Fruit fly (Drosophila melanogaster) whole organism, embryonic: ENCODE data around the gene dod.
A peak's percentile ranks its signal among the peaks of the same experiment; 100 is the strongest.

Source experiments
- ATbp ChIP-seq: fragments of 200-800 bp; sonication (Bioruptor generic); optimal IDR thresholded peaks from 2 replicates; lab custom pipeline; 2017; ENCODE audit warnings: missing biosample characterization, mild to moderate bottlenecking, missing genetic modification characterization, missing genetic modification reagents
- Adf1 ChIP-seq: fragments of 200-800 bp; sonication (Bioruptor generic); IDR thresholded peaks from 2 replicates; pipeline ENCODE4 v1.3.6; 2022; ENCODE audit warnings: missing biosample characterization, missing genetic modification characterization
- C15 ChIP-seq: fragments of 200-800 bp; sonication (Bioruptor generic); IDR thresholded peaks from 3 replicates; pipeline ENCODE4 v1.3.6; 2022; ENCODE audit warnings: missing biosample characterization, missing genetic modification characterization
- CG1024 ChIP-seq: fragments of 200-800 bp; sonication (Bioruptor generic); IDR thresholded peaks from 2 replicates; pipeline ENCODE4 v1.3.6; 2022; ENCODE audit warnings: missing biosample characterization, missing genetic modification characterization
- CG10366 ChIP-seq: fragments of 200-800 bp; sonication (Bioruptor generic); IDR thresholded peaks from 2 replicates; pipeline ENCODE4 v1.3.6; 2022; ENCODE audit warnings: missing biosample characterization, missing genetic modification characterization
- CG10654 ChIP-seq: fragments of 200-800 bp; sonication (Bioruptor generic); optimal IDR thresholded peaks from 2 replicates; lab custom pipeline; 2016; ENCODE audit warnings: missing biosample characterization, missing genetic modification characterization
- CG10979 ChIP-seq: fragments of 200-800 bp; sonication (Bioruptor generic); optimal IDR thresholded peaks from 2 replicates; lab custom pipeline; 2018; ENCODE audit warnings: missing biosample characterization, mild to moderate bottlenecking, missing genetic modification characterization, moderate library complexity
- CG14965 ChIP-seq: fragments of 200-800 bp; sonication (Bioruptor generic); optimal IDR thresholded peaks from 2 replicates; lab custom pipeline; 2016; ENCODE audit warnings: missing biosample characterization, missing genetic modification characterization, borderline replicate concordance
- CG15269 ChIP-seq: fragments of 200-800 bp; sonication (Bioruptor generic); optimal IDR thresholded peaks from 2 replicates; lab custom pipeline; 2018; ENCODE audit warnings: missing biosample characterization, mild to moderate bottlenecking, missing genetic modification characterization, moderate library complexity
- CG15514 ChIP-seq: fragments of 200-800 bp; sonication (Bioruptor generic); optimal IDR thresholded peaks from 3 replicates; lab custom pipeline; 2017; ENCODE audit warnings: missing biosample characterization, missing genetic modification characterization, mild to moderate bottlenecking, moderate library complexity, missing genetic modification reagents
- CG15601 ChIP-seq: fragments of 200-800 bp; sonication (Bioruptor generic); optimal IDR thresholded peaks from 3 replicates; lab custom pipeline; 2019; ENCODE audit warnings: missing biosample characterization, mild to moderate bottlenecking, missing genetic modification characterization, moderate library complexity
- CG15696 ChIP-seq: fragments of 200-800 bp; sonication (Bioruptor generic); optimal IDR thresholded peaks from 2 replicates; lab custom pipeline; 2019; ENCODE audit warnings: missing biosample characterization, mild to moderate bottlenecking, missing genetic modification characterization, moderate library complexity
- CG16813 ChIP-seq: fragments of 200-800 bp; sonication (Bioruptor generic); IDR thresholded peaks from 3 replicates; pipeline ENCODE4 v1.3.6; 2022; ENCODE audit warnings: missing biosample characterization, missing genetic modification characterization; ENCODE audit not compliant: partially characterized antibody
- CG17359 ChIP-seq: fragments of 200-800 bp; sonication (Bioruptor generic); optimal IDR thresholded peaks from 3 replicates; lab custom pipeline; 2018; ENCODE audit warnings: missing biosample characterization, mild to moderate bottlenecking, missing genetic modification characterization, moderate library complexity
- CG17361 ChIP-seq: fragments of 200-800 bp; sonication (Bioruptor generic); IDR thresholded peaks from 3 replicates; pipeline ENCODE4 v1.3.6; 2022; ENCODE audit warnings: missing biosample characterization, missing genetic modification characterization
- CG18011 ChIP-seq: fragments of 200-800 bp; sonication (Bioruptor generic); optimal IDR thresholded peaks from 2 replicates; lab custom pipeline; 2017; ENCODE audit warnings: missing biosample characterization, missing genetic modification characterization, mild to moderate bottlenecking, moderate library complexity, missing genotype
- CG2120 ChIP-seq: fragments of 200-800 bp; sonication (Bioruptor generic); optimal IDR thresholded peaks from 3 replicates; lab custom pipeline; 2016; ENCODE audit warnings: missing biosample characterization, missing genetic modification characterization
- CG2129 ChIP-seq: fragments of 200-800 bp; sonication (Bioruptor generic); IDR thresholded peaks from 2 replicates; pipeline ENCODE4 v1.3.6; 2022; ENCODE audit warnings: missing biosample characterization, missing genetic modification characterization; ENCODE audit not compliant: partially characterized antibody
- CG3065 ChIP-seq: fragments of 200-800 bp; sonication (Bioruptor generic); optimal IDR thresholded peaks from 2 replicates; lab custom pipeline; 2016; ENCODE audit warnings: missing biosample characterization, missing genetic modification characterization
- CG3726 ChIP-seq: fragments of 200-800 bp; sonication (Bioruptor generic); IDR thresholded peaks from 3 replicates; pipeline ENCODE4, ENCODE4 v1.3.6; 2022; ENCODE audit warnings: missing biosample characterization, missing genetic modification characterization
- CG3847 ChIP-seq: fragments of 200-800 bp; sonication (Bioruptor generic); IDR thresholded peaks from 2 replicates; pipeline ENCODE4 v1.3.6; 2022; ENCODE audit warnings: missing biosample characterization, missing genetic modification characterization
- CG7786 ChIP-seq: fragments of 200-800 bp; sonication (Bioruptor generic); optimal IDR thresholded peaks from 2 replicates; lab custom pipeline; 2016; ENCODE audit warnings: missing biosample characterization, missing genetic modification characterization
- CG8388 ChIP-seq: fragments of 200-800 bp; sonication (Bioruptor generic); optimal IDR thresholded peaks from 2 replicates; lab custom pipeline; 2019; ENCODE audit warnings: missing biosample characterization, mild to moderate bottlenecking, missing genetic modification characterization, moderate library complexity
- D19B ChIP-seq: fragments of 200-800 bp; sonication (Bioruptor generic); optimal IDR thresholded peaks from 2 replicates; lab custom pipeline; 2017; ENCODE audit warnings: missing biosample characterization, mild to moderate bottlenecking, missing genetic modification characterization
- Dek ChIP-seq: fragments of 200-800 bp; sonication (Bioruptor generic); optimal IDR thresholded peaks from 3 replicates; lab custom pipeline; 2019; ENCODE audit warnings: missing biosample characterization, mild to moderate bottlenecking, missing genetic modification characterization, moderate library complexity
- Dref ChIP-seq: fragments of 200-800 bp; sonication (Bioruptor generic); IDR thresholded peaks from 2 replicates; pipeline ENCODE4 v1.3.6; 2022; ENCODE audit warnings: missing biosample characterization, missing genetic modification characterization
- Drgx ChIP-seq: fragments of 200-800 bp; sonication (Bioruptor generic); IDR thresholded peaks from 2 replicates; pipeline ENCODE4 v1.3.6; 2022; ENCODE audit warnings: missing biosample characterization, missing genetic modification characterization
- E2f1 ChIP-seq: fragments of 200-800 bp; sonication (Bioruptor generic); IDR thresholded peaks from 2 replicates; pipeline ENCODE4 v1.3.6; 2022; ENCODE audit warnings: missing biosample characterization, missing genetic modification characterization
- Eip74EF ChIP-seq, 2 experiments: fragments of 200-800 bp in 1 of 2; fragments of >200 bp in 1 of 2; sonication (Bioruptor generic) in 1 of 2; optimal IDR thresholded peaks; 2 replicates each; lab custom pipeline; 2017 to 2019; ENCODE audit warnings: missing biosample characterization in 2 of 2, missing genetic modification characterization in 2 of 2, mild to moderate bottlenecking in 1 of 2, moderate library complexity in 1 of 2
- Hand ChIP-seq: fragments of 200-800 bp; sonication (Bioruptor generic); optimal IDR thresholded peaks from 2 replicates; lab custom pipeline; 2017; ENCODE audit warnings: mild to moderate bottlenecking, missing biosample characterization, missing genetic modification reagents, missing genetic modification characterization
- HmgD ChIP-seq: fragments of 200-800 bp; sonication (Bioruptor generic); optimal IDR thresholded peaks from 3 replicates; lab custom pipeline; 2016; ENCODE audit warnings: missing biosample characterization, missing genetic modification characterization
- Ptx1 ChIP-seq: fragments of 200-800 bp; sonication (Bioruptor generic); IDR thresholded peaks from 2 replicates; pipeline ENCODE4 v1.3.6; 2022; ENCODE audit warnings: missing biosample characterization, missing genetic modification characterization
- ash1 ChIP-seq: fragments of 200-800 bp; sonication (Bioruptor generic); optimal IDR thresholded peaks from 2 replicates; lab custom pipeline; 2018; ENCODE audit warnings: missing biosample characterization, mild to moderate bottlenecking, missing genetic modification characterization
- bcd ChIP-seq: fragments of 200-800 bp; sonication (Bioruptor generic); optimal IDR thresholded peaks from 2 replicates; lab custom pipeline; 2017; ENCODE audit warnings: missing biosample characterization, mild to moderate bottlenecking, missing genetic modification characterization
- cg ChIP-seq: fragments of 200-800 bp; sonication (Bioruptor generic); optimal IDR thresholded peaks from 3 replicates; lab custom pipeline; 2019; ENCODE audit warnings: missing biosample characterization, mild to moderate bottlenecking, missing genetic modification characterization, moderate library complexity
- esg ChIP-seq: fragments of 200-800 bp; sonication (Bioruptor generic); conservative IDR thresholded peaks from 2 replicates; pipeline ENCODE4 v1.3.6; 2022; ENCODE audit warnings: missing biosample characterization, missing genetic modification characterization
- fd3F ChIP-seq: fragments of 200-800 bp; sonication (Bioruptor generic); optimal IDR thresholded peaks from 2 replicates; lab custom pipeline; 2018; ENCODE audit warnings: missing biosample characterization, mild to moderate bottlenecking, missing genetic modification characterization, moderate library complexity
- gcm2 ChIP-seq: fragments of 200-800 bp; sonication (Bioruptor generic); optimal IDR thresholded peaks from 2 replicates; lab custom pipeline; 2016; ENCODE audit warnings: missing biosample characterization, missing genetic modification characterization
- gfzf ChIP-seq: fragments of 200-800 bp; sonication (Bioruptor generic); optimal IDR thresholded peaks from 2 replicates; lab custom pipeline; 2016; ENCODE audit warnings: missing biosample characterization, mild to moderate bottlenecking, missing genetic modification characterization, moderate library complexity
- her ChIP-seq: fragments of 200-800 bp; sonication (Bioruptor generic); optimal IDR thresholded peaks from 2 replicates; lab custom pipeline; 2016; ENCODE audit warnings: missing biosample characterization, missing genetic modification characterization
- lbe ChIP-seq: fragments of 200-800 bp; sonication (Bioruptor generic); optimal IDR thresholded peaks from 2 replicates; lab custom pipeline; 2016; ENCODE audit warnings: missing biosample characterization, mild to moderate bottlenecking, missing genetic modification characterization
- nau ChIP-seq: fragments of 200-800 bp; sonication (Bioruptor generic); optimal IDR thresholded peaks from 3 replicates; lab custom pipeline; 2017; ENCODE audit warnings: missing biosample characterization, mild to moderate bottlenecking, missing genetic modification characterization, missing genetic modification reagents
- oc ChIP-seq: fragments of 200-800 bp; sonication (Bioruptor generic); optimal IDR thresholded peaks from 2 replicates; lab custom pipeline; 2018; ENCODE audit warnings: missing biosample characterization, mild to moderate bottlenecking, missing genetic modification characterization, moderate library complexity
- psq ChIP-seq: fragments of 200-800 bp; sonication (Bioruptor generic); optimal IDR thresholded peaks from 2 replicates; lab custom pipeline; 2017; ENCODE audit warnings: missing biosample characterization, missing genetic modification characterization
- pum ChIP-seq: fragments of 200-800 bp; sonication (Bioruptor generic); optimal IDR thresholded peaks from 2 replicates; lab custom pipeline; 2016; ENCODE audit warnings: missing biosample characterization, missing genetic modification characterization
- pzg ChIP-seq: fragments of 200-800 bp; sonication (Bioruptor generic); optimal IDR thresholded peaks from 3 replicates; lab custom pipeline; 2018; ENCODE audit warnings: missing biosample characterization, mild to moderate bottlenecking, missing genetic modification characterization, moderate library complexity
- schlank ChIP-seq: fragments of 200-800 bp; sonication (Bioruptor generic); optimal IDR thresholded peaks from 2 replicates; lab custom pipeline; 2018; ENCODE audit warnings: missing biosample characterization, mild to moderate bottlenecking, missing genetic modification characterization
- sens-2 ChIP-seq: fragments of 200-800 bp; sonication (Bioruptor generic); IDR thresholded peaks from 2 replicates; pipeline ENCODE4 v1.3.6; 2022; ENCODE audit warnings: missing biosample characterization, missing genetic modification characterization
- shn ChIP-seq: fragments of 200-800 bp; sonication (Bioruptor generic); optimal IDR thresholded peaks from 3 replicates; lab custom pipeline; 2016; ENCODE audit warnings: missing biosample characterization, missing genetic modification characterization
- trh ChIP-seq: fragments of 200-800 bp; sonication (Bioruptor generic); optimal IDR thresholded peaks from 2 replicates; lab custom pipeline; 2016; ENCODE audit warnings: missing biosample characterization, missing genetic modification characterization

Gene dod

dm6 chrX:21375595-21376047 lies 30.5 kb downstream of the dod start (continued):
- TF ChIP-seq Dref (GFP tag; lab: Robert Waterston, UW) = no peak
- TF ChIP-seq CG1024 (GFP tag; lab: Robert Waterston, UW) = no peak
- no peak for TF ChIP-seq schlank (tag; lab: Kevin White, UChicago)
- no peak for TF ChIP-seq oc
- TF ChIP-seq cg (GFP tag; lab: Kevin White, UChicago) = no peak
- peak; percentile 36; the same call in 1 of the 2 replicates for TF ChIP-seq Drgx (GFP tag; lab: Robert Waterston, UW)
- TF ChIP-seq pum (GFP tag; lab: Kevin White, UChicago) = no peak
- TF ChIP-seq C15 (GFP tag; lab: Robert Waterston, UW) = no peak
- no peak for TF ChIP-seq sens-2 (GFP tag; lab: Robert Waterston, UW)
- TF ChIP-seq lbe (GFP tag; lab: Kevin White, UChicago) = peak; percentile 2
- peak; percentile 52 for TF ChIP-seq Hand (GFP tag; lab: Kevin White, UChicago)
- no peak for TF ChIP-seq esg (GFP tag; lab: Robert Waterston, UW)
- TF ChIP-seq HmgD (GFP tag; lab: Kevin White, UChicago) = no peak
- no peak for TF ChIP-seq Adf1
- no peak for TF ChIP-seq psq
- TF ChIP-seq CG16813 = no peak
- no peak for TF ChIP-seq CG3726
- TF ChIP-seq ATbp (GFP tag; lab: Kevin White, UChicago) = no peak
- no peak for TF ChIP-seq CG7786 (GFP tag; lab: Kevin White, UChicago)
- TF ChIP-seq CG2120 (GFP tag; lab: Kevin White, UChicago) = peak; percentile 53
- TF ChIP-seq CG8388 (GFP tag; lab: Kevin White, UChicago) = peak; percentile 3
- TF ChIP-seq Eip74EF (GFP tag; optimal IDR thresholded peaks at IDR 0.05; lab: Kevin White, UChicago) = peak in 1 of 2 experiments; percentile 8
- TF ChIP-seq Dek (tag; lab: Kevin White, UChicago) = peak; percentile 52
- peak; percentile 41 for TF ChIP-seq CG17359
- TF ChIP-seq her (GFP tag; lab: Kevin White, UChicago) = no peak
- TF ChIP-seq trh (GFP tag; lab: Kevin White, UChicago) = no peak
- peak; percentile 1 for TF ChIP-seq fd3F (GFP tag; lab: Kevin White, UChicago)
- no peak for TF ChIP-seq CG3065 (GFP tag; lab: Kevin White, UChicago)
- peak; percentile 13; the same call in 1 of the 2 replicates for TF ChIP-seq CG3847 (GFP tag; lab: Robert Waterston, UW)
- no peak for TF ChIP-seq CG10654
- no peak for TF ChIP-seq CG15601 (tag; lab: Kevin White, UChicago)
- TF ChIP-seq Ptx1 (GFP tag; lab: Robert Waterston, UW) = 0 out of 2 replicates have a peak, but pooled peaks have one; percentile 30
- no peak for TF ChIP-seq D19B (GFP tag; lab: Kevin White, UChicago)
- TF ChIP-seq pzg (GFP tag; lab: Kevin White, UChicago) = no peak
- peak; percentile 24 for TF ChIP-seq CG10979 (tag; lab: Kevin White, UChicago)
- peak; percentile 34 for TF ChIP-seq CG15514
- TF ChIP-seq CG17361 (GFP tag; lab: Robert Waterston, UW) = peak; percentile 52; the same call in 2 of the 3 replicates
- TF ChIP-seq E2f1 (GFP tag; lab: Robert Waterston, UW) = no peak
- TF ChIP-seq CG14965 (GFP tag; lab: Kevin White, UChicago) = no peak
- TF ChIP-seq CG18011 (GFP tag; lab: Kevin White, UChicago) = no peak
- no peak for TF ChIP-seq nau (GFP tag; lab: Kevin White, UChicago)
- TF ChIP-seq gcm2 (GFP tag; lab: Kevin White, UChicago) = no peak
- no peak for TF ChIP-seq CG15269 (tag; lab: Kevin White, UChicago)
- TF ChIP-seq CG2129 (GFP tag; lab: Robert Waterston, UW) = no peak
- peak; percentile 16; the same call in 1 of the 2 replicates for TF ChIP-seq CG10366 (GFP tag; lab: Robert Waterston, UW)
- TF ChIP-seq CG15696 = no peak
- TF ChIP-seq ash1 (GFP tag; lab: Kevin White, UChicago) = no peak
- TF ChIP-seq bcd (GFP tag; lab: Kevin White, UChicago) = peak; percentile 37
- TF ChIP-seq shn = no peak
- TF ChIP-seq gfzf (GFP tag; lab: Kevin White, UChicago) = no peak
